Fruit fly (Drosophila melanogaster) whole organism, wandering third instar larva: ENCODE results near the gene Irk3.

Experiments
- Abd-B ChIP-seq: fragments of >200 bp; optimal IDR thresholded peaks from 2 replicates; lab custom pipeline; 2017; ENCODE audit warnings: missing biosample characterization, missing genetic modification characterization
- CG32264 ChIP-seq: fragments of 200-800 bp; sonication (Bioruptor generic); optimal IDR thresholded peaks from 2 replicates; lab custom pipeline; 2016; ENCODE audit warnings: missing biosample characterization, missing genetic modification characterization
- HLH106 ChIP-seq: fragments of 200-800 bp; optimal IDR thresholded peaks from 3 replicates; lab custom pipeline; 2019; ENCODE audit warnings: missing biosample characterization, mild to moderate bottlenecking, missing genetic modification characterization, moderate library complexity
- Hnf4 ChIP-seq: fragments of 200-800 bp; sonication (Bioruptor generic); optimal IDR thresholded peaks from 2 replicates; lab custom pipeline; 2016; ENCODE audit warnings: missing biosample characterization, mild to moderate bottlenecking, missing genetic modification characterization
- OdsH ChIP-seq: fragments of 200-800 bp; sonication (Bioruptor generic); optimal IDR thresholded peaks from 2 replicates; lab custom pipeline; 2016; ENCODE audit warnings: missing biosample characterization, mild to moderate bottlenecking, missing genetic modification characterization
- Rel ChIP-seq, 2 experiments: fragments of 200-800 bp; sonication (Bioruptor generic) in 1 of 2; optimal IDR thresholded peaks; 2 replicates in 1 of 2; 3 replicates in 1 of 2; lab custom pipeline; 2016 to 2019; ENCODE audit warnings: mild to moderate bottlenecking in 2 of 2, missing biosample characterization in 2 of 2, missing genetic modification characterization in 2 of 2, moderate library complexity in 1 of 2
- Vsx2 ChIP-seq: fragments of 200-300, 225-300 bp; sonication (Bioruptor generic); optimal IDR thresholded peaks from 2 replicates; lab custom pipeline; 2018; ENCODE audit warnings: missing biosample characterization, missing genetic modification characterization; ENCODE audit not compliant: partially characterized antibody
- brk ChIP-seq: fragments of 200-800 bp; sonication (Bioruptor generic); optimal IDR thresholded peaks from 2 replicates; lab custom pipeline; 2016; ENCODE audit warnings: missing biosample characterization, mild to moderate bottlenecking, missing genetic modification characterization
- dsf ChIP-seq: sonication (Bioruptor generic); optimal IDR thresholded peaks from 2 replicates; lab custom pipeline; 2016; ENCODE audit warnings: missing biosample characterization, missing genetic modification characterization, borderline replicate concordance
- foxo ChIP-seq, 2 experiments: fragments of 200-800 bp; sonication (Bioruptor generic); optimal IDR thresholded peaks; 2 replicates in 1 of 2; 3 replicates in 1 of 2; lab custom pipeline; 2016 to 2017; ENCODE audit warnings: missing biosample characterization in 2 of 2, missing genetic modification characterization in 2 of 2
- h ChIP-seq: fragments of 200-800 bp; sonication (Bioruptor generic); optimal IDR thresholded peaks from 3 replicates; lab custom pipeline; 2016; ENCODE audit warnings: missing biosample characterization, mild to moderate bottlenecking, missing genetic modification characterization
- psq ChIP-seq: fragments of 200-800 bp; sonication (Bioruptor generic); optimal IDR thresholded peaks from 3 replicates; lab custom pipeline; 2017; ENCODE audit warnings: missing biosample characterization, mild to moderate bottlenecking, missing genetic modification characterization, moderate library complexity
- sv ChIP-seq: fragments of 200-800 bp; sonication (Bioruptor generic); optimal IDR thresholded peaks from 3 replicates; lab custom pipeline; 2016; ENCODE audit warnings: missing biosample characterization, missing genetic modification characterization
- usp ChIP-seq: fragments of >200 bp; optimal IDR thresholded peaks from 2 replicates; lab custom pipeline; 2017; ENCODE audit warnings: missing biosample characterization, missing genetic modification characterization

DNA sequence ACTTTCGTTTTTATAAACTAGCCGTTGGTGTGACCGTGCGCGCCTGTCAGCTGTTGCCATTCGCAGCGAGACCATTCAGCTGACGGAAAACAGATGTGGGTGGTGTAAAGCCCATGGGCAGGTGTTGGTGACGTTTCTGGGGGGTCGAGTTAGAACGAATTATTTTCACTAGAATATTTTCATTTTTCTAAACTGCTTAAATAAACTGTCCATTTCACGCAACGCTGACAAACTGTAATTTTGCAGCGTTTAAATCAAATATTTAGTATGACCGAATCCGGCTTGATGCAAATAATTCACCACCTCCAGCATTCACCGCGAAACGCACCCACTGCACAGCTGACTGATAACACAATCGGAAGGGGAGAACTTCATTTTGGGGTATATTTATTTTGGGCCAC is 18.1 kb downstream of the Irk3 start, which contains the start of the genes CG10383 and CG10338:
- TF ChIP-seq sv (GFP tag; lab: Kevin White, UChicago) (peak; percentile 71), psq (peak; percentile 82), dsf (GFP tag; lab: Kevin White, UChicago) (no peak), HLH106 (tag; lab: Kevin White, UChicago) (peak; percentile 84), brk (GFP tag; lab: Kevin White, UChicago) (no peak), usp (GFP tag; lab: Kevin White, UChicago) (no peak), CG32264 (peak; percentile 76), Abd-B (no peak), foxo (GFP tag; optimal IDR thresholded peaks at IDR 0.05; lab: Kevin White, UChicago) (peak in 1 of 2 experiments; percentile 95), Rel (GFP tag; optimal IDR thresholded peaks at IDR 0.05; lab: Kevin White, UChicago) (no peak), Rel (tag; optimal IDR thresholded peaks at IDR 0.05; lab: Kevin White, UChicago) (peak; percentile 75), Hnf4 (GFP tag; lab: Kevin White, UChicago) (peak; percentile 94), h (GFP tag; lab: Kevin White, UChicago) (peak; percentile 93), Vsx2 (GFP tag; lab: Kevin White, UChicago) (no peak), OdsH (GFP tag; lab: Kevin White, UChicago) (peak; percentile 87)
